Worm (Caenorhabditis elegans) whole organism, young adult: ENCODE measurements around the gene srg-51.

Source experiments
- B0019.2 ChIP-seq: fragments of 200-800 bp; sonication (Bioruptor generic); conservative IDR thresholded peaks from 2 replicates; pipeline ENCODE4 v1.3.6; 2022; ENCODE audit warnings: missing genetic modification reagents, missing genetic modification characterization, missing compliant biosample characterization
- B0035.1 ChIP-seq: sonication (generic microtip); optimal IDR thresholded peaks from 2 replicates; lab custom pipeline; 2016; ENCODE audit warnings: missing genetic modification characterization, mild to moderate bottlenecking, missing compliant biosample characterization, missing genotype, missing genetic modification reagents
- B0261.1 ChIP-seq: sonication (generic microtip); optimal IDR thresholded peaks from 2 replicates; lab custom pipeline; 2016; ENCODE audit warnings: mild to moderate bottlenecking, missing genetic modification characterization, moderate library complexity, missing compliant biosample characterization
- B0336.3 ChIP-seq: fragments of 200-800 bp; sonication (Bioruptor generic); IDR thresholded peaks from 2 replicates; pipeline ENCODE4 v1.3.6; 2022; ENCODE audit warnings: missing genetic modification characterization, missing compliant biosample characterization
- D2030.7 ChIP-seq: fragments of 200-800 bp; sonication (Bioruptor generic); IDR thresholded peaks from 2 replicates; pipeline ENCODE4 v1.3.6; 2022; ENCODE audit warnings: missing genetic modification reagents, missing genetic modification characterization, missing compliant biosample characterization
- F10E7.11 ChIP-seq: sonication (generic microtip); optimal IDR thresholded peaks from 2 replicates; lab custom pipeline; 2017; ENCODE audit warnings: mild to moderate bottlenecking, missing genetic modification characterization, moderate library complexity, missing compliant biosample characterization
- F23B12.7 ChIP-seq: sonication (generic microtip); optimal IDR thresholded peaks from 2 replicates; lab custom pipeline; 2017; ENCODE audit warnings: missing genetic modification characterization, mild to moderate bottlenecking, missing compliant biosample characterization, antibody characterized with exemption, moderate library complexity; ENCODE audit not compliant: insufficient read depth
- F33H1.4 ChIP-seq: fragments of 200-800 bp; sonication (Bioruptor generic); IDR thresholded peaks from 2 replicates; pipeline ENCODE4 v1.3.6; 2022; ENCODE audit warnings: missing genetic modification reagents, missing genetic modification characterization, missing compliant biosample characterization
- F37B4.10 ChIP-seq: fragments of 200-800 bp; sonication (Bioruptor generic); IDR thresholded peaks from 2 replicates; pipeline ENCODE4 v1.3.6; 2022; ENCODE audit warnings: missing genetic modification characterization, missing compliant biosample characterization
- F39B2.1 ChIP-seq: fragments of 200-800 bp; sonication (Bioruptor generic); IDR thresholded peaks from 2 replicates; pipeline ENCODE4 v1.3.6; 2022; ENCODE audit warnings: missing genetic modification reagents, missing genetic modification characterization, missing compliant biosample characterization
- F55B11.4 ChIP-seq: sonication (generic microtip); optimal IDR thresholded peaks from 2 replicates; lab custom pipeline; 2016; ENCODE audit warnings: missing compliant biosample characterization, missing genetic modification characterization, borderline replicate concordance; ENCODE audit not compliant: insufficient read depth
- T26A5.8 ChIP-seq: sonication (generic microtip); optimal IDR thresholded peaks from 2 replicates; lab custom pipeline; 2016; ENCODE audit warnings: missing genetic modification characterization, missing compliant biosample characterization
- Y53G8AR.9 ChIP-seq: fragments of 200-800 bp; sonication (Bioruptor generic); conservative IDR thresholded peaks from 2 replicates; pipeline ENCODE4 v1.3.6; 2022; ENCODE audit warnings: missing genetic modification reagents, missing genetic modification characterization, missing compliant biosample characterization
- Y56A3A.18 ChIP-seq: fragments of 200-800 bp; sonication (Bioruptor generic); IDR thresholded peaks from 2 replicates; pipeline ENCODE4 v1.3.6; 2022; ENCODE audit warnings: missing genetic modification reagents, missing genetic modification characterization, missing compliant biosample characterization
- Y67H2A.10 ChIP-seq: fragments of 200-800 bp; sonication (Bioruptor generic); conservative IDR thresholded peaks from 2 replicates; pipeline ENCODE4 v1.3.6; 2022; ENCODE audit warnings: missing genetic modification reagents, missing genetic modification characterization, missing compliant biosample characterization
- athp-1 ChIP-seq: sonication (generic microtip); optimal IDR thresholded peaks from 2 replicates; lab custom pipeline; 2017; ENCODE audit warnings: mild to moderate bottlenecking, missing genetic modification characterization, missing compliant biosample characterization
- attf-5 ChIP-seq: fragments of 200-800 bp; sonication (Bioruptor generic); optimal IDR thresholded peaks from 2 replicates; lab custom pipeline; 2018; ENCODE audit warnings: mild to moderate bottlenecking, missing genetic modification characterization, missing compliant biosample characterization
- attf-6 ChIP-seq: fragments of 200-800 bp; sonication (Bioruptor generic); IDR thresholded peaks from 2 replicates; pipeline ENCODE4 v1.3.6; 2022; ENCODE audit warnings: missing genetic modification reagents, missing genetic modification characterization, missing compliant biosample characterization
- cebp-2 ChIP-seq: fragments of 200-800 bp; sonication (Bioruptor generic); IDR thresholded peaks from 2 replicates; pipeline ENCODE4 v1.3.6; 2022; ENCODE audit warnings: missing genetic modification characterization, missing compliant biosample characterization
- ceh-91 ChIP-seq: fragments of 200-800 bp; sonication (Bioruptor generic); IDR thresholded peaks from 2 replicates; pipeline ENCODE4 v1.3.6; 2022; ENCODE audit warnings: missing genetic modification reagents, missing genetic modification characterization, missing compliant biosample characterization
- dox-1 ChIP-seq: fragments of 200-800 bp; sonication (Bioruptor generic); IDR thresholded peaks from 2 replicates; pipeline ENCODE4 v1.3.6; 2022; ENCODE audit warnings: missing genetic modification reagents, missing genetic modification characterization, missing compliant biosample characterization
- dpff-1 ChIP-seq: sonication (generic microtip); optimal IDR thresholded peaks from 2 replicates; lab custom pipeline; 2017; ENCODE audit warnings: mild to moderate bottlenecking, missing genetic modification characterization, missing compliant biosample characterization
- egl-18 ChIP-seq: fragments of 200-800 bp; sonication (Bioruptor generic); IDR thresholded peaks from 2 replicates; pipeline ENCODE4 v1.3.6; 2022; ENCODE audit warnings: missing genetic modification reagents, missing genetic modification characterization, missing compliant biosample characterization
- egrh-3 ChIP-seq: fragments of 200-800 bp; sonication (Bioruptor generic); IDR thresholded peaks from 2 replicates; pipeline ENCODE4 v1.3.6; 2022; ENCODE audit warnings: missing genetic modification reagents, missing genetic modification characterization, missing compliant biosample characterization
- fkh-3 ChIP-seq: sonication (generic microtip); optimal IDR thresholded peaks from 2 replicates; lab custom pipeline; 2016; ENCODE audit warnings: mild to moderate bottlenecking, missing genetic modification characterization, missing compliant biosample characterization
- him-1 ChIP-seq: sonication (generic microtip); optimal IDR thresholded peaks from 2 replicates; lab custom pipeline; 2016; ENCODE audit warnings: missing genotype, missing genetic modification reagents, missing genetic modification characterization, missing compliant biosample characterization
- hsf-1 ChIP-seq: fragments of 200-800 bp; sonication (Bioruptor generic); IDR thresholded peaks from 2 replicates; pipeline ENCODE4 v1.3.6; 2022; ENCODE audit warnings: missing genetic modification reagents, missing genetic modification characterization, missing compliant biosample characterization
- lag-1 ChIP-seq: fragments of 200-800 bp; sonication (Bioruptor generic); IDR thresholded peaks from 2 replicates; pipeline ENCODE4 v1.3.6; 2022; ENCODE audit warnings: missing genetic modification reagents, missing genetic modification characterization, missing compliant biosample characterization
- let-526 ChIP-seq: fragments of 200-800 bp; sonication (Bioruptor generic); IDR thresholded peaks from 2 replicates; pipeline ENCODE4 v1.3.6; 2022; ENCODE audit warnings: missing genetic modification reagents, missing genetic modification characterization, missing compliant biosample characterization
- madf-3 ChIP-seq: fragments of 200-800 bp; sonication (Bioruptor generic); IDR thresholded peaks from 2 replicates; pipeline ENCODE4 v1.3.6; 2022; ENCODE audit warnings: missing genetic modification reagents, missing genetic modification characterization, missing compliant biosample characterization
- madf-8 ChIP-seq: fragments of 200-800 bp; sonication (Bioruptor generic); conservative IDR thresholded peaks from 2 replicates; pipeline ENCODE4 v1.3.6; 2022; ENCODE audit warnings: missing genetic modification reagents, missing genetic modification characterization, missing compliant biosample characterization
- nhr-120 ChIP-seq: fragments of 200-800 bp; sonication (Bioruptor generic); IDR thresholded peaks from 2 replicates; pipeline ENCODE4 v1.3.6; 2022; ENCODE audit warnings: missing genetic modification characterization, missing compliant biosample characterization
- nhr-90 ChIP-seq: sonication (generic microtip); optimal IDR thresholded peaks from 2 replicates; lab custom pipeline; 2016; ENCODE audit warnings: missing genotype, mild to moderate bottlenecking, missing genetic modification characterization, missing compliant biosample characterization
- pbrm-1 ChIP-seq: fragments of 200-800 bp; sonication (Bioruptor generic); IDR thresholded peaks from 2 replicates; pipeline ENCODE4 v1.3.6; 2022; ENCODE audit warnings: missing genetic modification reagents, missing genetic modification characterization, missing compliant biosample characterization
- rec-8 ChIP-seq, 2 experiments: sonication (generic microtip); optimal IDR thresholded peaks; 2 replicates each; lab custom pipeline; 2016; ENCODE audit warnings: mild to moderate bottlenecking in 2 of 2, missing genetic modification characterization in 2 of 2, missing genetic modification reagents in 2 of 2, missing genotype in 2 of 2, missing biosample characterization in 1 of 2, missing compliant biosample characterization in 1 of 2, moderate library complexity in 1 of 2
- snpc-3.4 ChIP-seq: sonication (generic microtip); optimal IDR thresholded peaks from 2 replicates; lab custom pipeline; 2017; ENCODE audit warnings: missing genetic modification characterization, mild to moderate bottlenecking, missing compliant biosample characterization, antibody characterized with exemption, moderate library complexity, missing genotype, missing genetic modification reagents
- tbp1 ChIP-seq: fragments of 200-800 bp; sonication (Bioruptor generic); optimal IDR thresholded peaks from 2 replicates; lab custom pipeline; 2018; ENCODE audit warnings: mild to moderate bottlenecking, missing genetic modification characterization, missing compliant biosample characterization
- ztf-18 ChIP-seq: sonication (generic microtip); optimal IDR thresholded peaks from 2 replicates; lab custom pipeline; 2016; ENCODE audit warnings: missing genotype, mild to moderate bottlenecking, missing genetic modification characterization, missing compliant biosample characterization
- ztf-26 ChIP-seq: sonication (generic microtip); optimal IDR thresholded peaks from 2 replicates; lab custom pipeline; 2017; ENCODE audit warnings: missing genetic modification characterization, missing compliant biosample characterization
- ztf-28 ChIP-seq: fragments of 200-800 bp; sonication (Bioruptor generic); IDR thresholded peaks from 2 replicates; pipeline ENCODE4 v1.3.6; 2022; ENCODE audit warnings: missing genetic modification reagents, missing genetic modification characterization, missing compliant biosample characterization
- ztf-6 ChIP-seq: fragments of 200-800 bp; sonication (Bioruptor generic); IDR thresholded peaks from 2 replicates; pipeline ENCODE4 v1.3.6; 2022; ENCODE audit warnings: missing genetic modification reagents, missing genetic modification characterization, missing compliant biosample characterization

srg-51 gene

DNA sequence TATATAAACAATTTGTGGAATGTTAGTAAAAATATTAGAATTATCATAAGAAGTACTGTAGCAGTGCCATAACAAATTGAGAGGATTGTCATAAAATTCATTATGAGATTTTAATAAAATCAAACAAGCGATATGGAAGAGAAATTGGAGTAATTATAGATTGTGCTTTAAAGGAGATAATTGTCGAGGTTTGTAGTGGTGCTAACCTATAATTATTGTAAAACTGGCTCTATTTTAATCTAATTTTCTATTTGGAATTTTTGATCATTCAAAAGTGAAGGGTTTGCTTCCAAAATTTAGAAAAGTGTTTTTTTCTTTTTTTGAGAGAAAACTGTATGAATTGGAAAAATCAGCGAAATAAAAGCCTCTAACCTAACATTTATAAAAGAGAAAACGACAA lies at the start of gene srg-51:
TSS of gene srg-51 (minus strand) at position 101 of the 400 bp plus-strand sequence.
- no peak for TF ChIP-seq athp-1
- TF ChIP-seq attf-5 (GFP tag; lab: Kevin White, UChicago): no peak
- TF ChIP-seq Y56A3A.18 (GFP tag; lab: Robert Waterston, UW): no peak
- TF ChIP-seq rec-8 (tag; optimal IDR thresholded peaks at IDR 0.05; lab: Kevin White, UChicago): no peak
- TF ChIP-seq madf-8: no peak
- TF ChIP-seq nhr-120 (GFP tag; lab: Robert Waterston, UW): no peak
- no peak for TF ChIP-seq F23B12.7 (tag; lab: Kevin White, UChicago)
- no peak for TF ChIP-seq F39B2.1 (GFP tag; lab: Robert Waterston, UW)
- TF ChIP-seq F10E7.11 (tag; lab: Kevin White, UChicago): no peak
- TF ChIP-seq T26A5.8: no peak
- no peak for TF ChIP-seq fkh-3 (tag; lab: Kevin White, UChicago)
- TF ChIP-seq Y67H2A.10: no peak
- no peak for TF ChIP-seq B0019.2 (GFP tag; lab: Robert Waterston, UW)
- TF ChIP-seq F55B11.4: no peak
- no peak for TF ChIP-seq egl-18 (GFP tag; lab: Robert Waterston, UW)
- TF ChIP-seq snpc-3.4 (tag; lab: Kevin White, UChicago): no peak

DNA sequence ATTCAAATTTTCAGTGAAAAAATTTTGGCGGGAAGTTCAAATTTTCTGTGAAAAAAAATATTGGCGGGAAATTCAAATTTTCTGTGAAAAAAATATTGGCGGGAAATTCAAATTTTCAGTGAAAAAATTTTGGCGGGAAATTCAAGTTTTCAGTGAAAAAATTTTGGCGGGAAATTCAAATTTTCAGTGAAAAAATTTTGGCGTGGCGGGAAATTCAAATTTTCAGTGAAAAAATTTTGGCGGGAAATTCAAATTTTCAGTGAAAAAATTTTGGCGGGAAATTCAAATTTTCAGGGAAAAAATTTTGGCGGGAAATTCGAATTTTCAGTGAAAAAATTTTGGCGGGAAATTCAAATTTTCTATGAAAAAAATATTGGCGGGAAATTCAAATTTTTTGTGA lies 48.7 kb upstream of the srg-51 start:
- TF ChIP-seq hsf-1 (GFP tag; lab: Robert Waterston, UW): 0 out of 2 replicates have a peak, but pooled peaks have one; percentile 52
- TF ChIP-seq F37B4.10 (GFP tag; lab: Robert Waterston, UW): peak; percentile 61; the same call in 1 of the 2 replicates
- TF ChIP-seq D2030.7 (GFP tag; lab: Robert Waterston, UW): 0 out of 2 replicates have a peak, but pooled peaks have one; percentile 29
- peak; percentile 93 for TF ChIP-seq cebp-2
- TF ChIP-seq ztf-6: 0 out of 2 replicates have a peak, but pooled peaks have one; percentile 39
- peak; percentile 43; the same call in 1 of the 2 replicates for TF ChIP-seq pbrm-1
- peak; percentile 70 for TF ChIP-seq madf-8
- TF ChIP-seq attf-6 (GFP tag; lab: Robert Waterston, UW): peak; percentile 29; the same call in 1 of the 2 replicates
- peak; percentile 58 for TF ChIP-seq egrh-3 (GFP tag; lab: Robert Waterston, UW)
- peak; percentile 25 for TF ChIP-seq F33H1.4 (GFP tag; lab: Robert Waterston, UW)

DNA sequence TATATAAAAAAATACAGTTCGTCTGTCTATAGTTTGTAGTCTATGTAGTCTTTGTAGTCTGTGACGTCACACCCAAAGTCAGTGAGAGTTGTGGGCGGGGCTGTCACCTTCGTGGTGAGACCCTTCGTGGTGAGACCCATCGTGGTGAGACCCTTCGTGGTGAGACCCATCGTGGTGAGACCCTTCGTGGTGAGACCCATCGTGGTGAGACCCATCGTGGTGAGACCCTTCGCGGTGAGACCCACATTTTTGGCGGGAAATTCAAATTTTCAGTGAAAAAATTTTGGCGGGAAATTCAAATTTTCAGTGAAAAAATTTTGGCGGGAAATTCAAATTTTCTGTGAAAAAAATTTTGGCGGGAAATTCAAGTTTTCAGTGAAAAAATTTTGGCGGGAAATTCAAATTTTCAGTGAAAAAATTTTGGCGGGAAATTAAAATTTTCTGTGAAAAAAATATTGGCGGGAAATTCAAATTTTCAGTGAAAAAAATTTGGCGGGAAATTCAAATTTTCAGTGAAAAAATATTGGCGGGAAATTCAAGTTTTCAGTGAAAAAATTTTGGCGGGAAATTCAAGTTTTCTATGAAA lies 47.7 kb upstream of the srg-51 start:
- TF ChIP-seq nhr-120 (GFP tag; lab: Robert Waterston, UW) (0 out of 2 replicates have a peak, but pooled peaks have one; percentile 38), dox-1 (GFP tag; lab: Robert Waterston, UW) (peak; percentile 29; the same call in 1 of the 2 replicates), madf-3 (0 out of 2 replicates have a peak, but pooled peaks have one; percentile 74), ztf-28 (GFP tag; lab: Robert Waterston, UW) (0 out of 2 replicates have a peak, but pooled peaks have one; percentile 62), D2030.7 (GFP tag; lab: Robert Waterston, UW) (peak; percentile 9; the same call in 1 of the 2 replicates), cebp-2 (0 out of 2 replicates have a peak, but pooled peaks have one; percentile 87), egrh-3 (GFP tag; lab: Robert Waterston, UW) (0 out of 2 replicates have a peak, but pooled peaks have one; percentile 4), attf-6 (GFP tag; lab: Robert Waterston, UW) (peak; percentile 62), ceh-91 (peak; percentile 42; the same call in 1 of the 2 replicates), F33H1.4 (GFP tag; lab: Robert Waterston, UW) (peak; percentile 78)

DNA sequence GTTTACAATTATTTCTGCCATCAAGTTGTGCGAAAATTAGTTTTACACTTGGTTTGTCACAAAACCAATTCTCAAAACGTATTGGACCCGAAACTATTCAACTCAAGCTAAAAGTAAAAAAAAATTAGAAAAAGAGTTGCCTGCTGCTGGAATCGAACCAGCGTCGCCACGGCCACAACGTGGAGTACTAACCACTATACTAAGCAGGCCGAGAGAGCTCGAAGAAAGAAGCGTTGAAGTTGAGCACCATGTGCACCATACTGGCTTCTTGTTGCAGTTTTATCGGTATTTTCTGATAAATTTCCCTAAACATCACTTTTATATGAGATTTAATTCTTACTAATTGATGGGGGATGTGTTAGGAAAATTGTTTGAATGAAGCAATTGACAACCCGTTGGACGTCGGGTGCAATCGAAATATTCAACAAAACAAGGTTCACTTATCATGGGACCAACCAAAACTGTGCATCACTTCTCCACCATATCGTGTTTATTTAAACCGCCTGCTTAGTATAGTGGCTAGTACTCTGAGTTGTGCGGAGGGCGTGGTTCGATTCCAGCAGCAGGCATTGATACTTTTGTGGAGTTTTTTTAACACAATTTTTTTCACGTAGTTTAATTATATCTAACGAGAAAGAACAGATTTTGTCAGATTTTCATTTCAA lies 46.9 kb upstream of the srg-51 start:
- TF ChIP-seq Y53G8AR.9 (GFP tag; lab: Robert Waterston, UW) (no peak), B0261.1 (tag; lab: Kevin White, UChicago) (peak; percentile 83), lag-1 (GFP tag; lab: Robert Waterston, UW) (no peak), ztf-18 (peak; percentile 60), attf-6 (GFP tag; lab: Robert Waterston, UW) (peak; percentile 94), him-1 (peak; percentile 63), nhr-120 (GFP tag; lab: Robert Waterston, UW) (no peak), rec-8 (tag; optimal IDR thresholded peaks at IDR 0.05; lab: Kevin White, UChicago) (no peak), dpff-1 (tag; lab: Kevin White, UChicago) (no peak), nhr-90 (tag; lab: Kevin White, UChicago) (peak; percentile 32), ztf-26 (tag; lab: Kevin White, UChicago) (no peak), B0336.3 (GFP tag; lab: Robert Waterston, UW) (no peak), cebp-2 (no peak), F23B12.7 (tag; lab: Kevin White, UChicago) (peak; percentile 13), B0035.1 (tag; lab: Kevin White, UChicago) (no peak), tbp1 (peak; percentile 87), let-526 (GFP tag; lab: Robert Waterston, UW) (no peak)
